Worm (Caenorhabditis elegans) whole organism, mixed stage, embryonic: Measurements from ENCODE around the gene smg-6.

Source experiments
- ces-1 ChIP-seq: fragments of 150-350 bp; optimal IDR thresholded peaks from 2 replicates; lab custom pipeline; 2014; ENCODE audit warnings: missing biosample characterization, missing genetic modification reagents, missing genetic modification characterization
- lin-13 ChIP-seq: fragments of 150-350 bp; optimal IDR thresholded peaks from 2 replicates; lab custom pipeline; 2014; ENCODE audit warnings: missing biosample characterization, missing genetic modification characterization
- lsy-2 ChIP-seq: fragments of 150-350 bp; optimal IDR thresholded peaks from 2 replicates; lab custom pipeline; 2014; ENCODE audit warnings: missing biosample characterization, missing genetic modification characterization
- mls-2 ChIP-seq: sonication (generic microtip); optimal IDR thresholded peaks from 2 replicates; lab custom pipeline; 2016; ENCODE audit warnings: mild to moderate bottlenecking, missing genetic modification characterization, moderate library complexity, missing compliant biosample characterization
- nhr-2 ChIP-seq: fragments of 150-350 bp; optimal IDR thresholded peaks from 2 replicates; lab custom pipeline; 2014; ENCODE audit warnings: missing biosample characterization, missing genetic modification characterization
- nhr-28 ChIP-seq: fragments of 150-350 bp; optimal IDR thresholded peaks from 2 replicates; lab custom pipeline; 2014; ENCODE audit warnings: missing biosample characterization, missing genetic modification characterization
- tbx-8 ChIP-seq: fragments of 200-800 bp; sonication (Bioruptor generic); optimal IDR thresholded peaks from 2 replicates; lab custom pipeline; 2018; ENCODE audit warnings: mild to moderate bottlenecking, missing genetic modification characterization, moderate library complexity, missing compliant biosample characterization
- unc-62 ChIP-seq: fragments of 150-350 bp; optimal IDR thresholded peaks from 2 replicates; lab custom pipeline; 2014; ENCODE audit warnings: missing biosample characterization, missing genetic modification reagents, missing genetic modification characterization

DNA sequence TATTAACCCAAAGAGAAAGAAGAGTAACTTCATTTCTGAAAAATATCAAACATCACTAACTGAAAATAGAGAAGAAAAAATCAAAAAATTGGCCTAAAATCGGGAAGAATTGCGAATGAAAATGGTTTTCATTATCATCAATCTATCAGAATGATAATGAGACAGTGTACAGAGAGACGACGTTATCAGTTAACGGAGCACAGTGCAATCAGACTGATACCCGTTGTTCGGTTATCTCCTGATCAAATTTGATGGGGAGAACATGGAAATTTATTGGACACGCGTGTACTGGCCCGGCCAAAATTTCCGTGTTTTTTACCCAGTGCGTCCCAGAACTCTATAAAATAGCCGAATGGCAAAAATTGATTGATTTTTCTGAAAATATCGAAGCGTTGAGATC, 34.3 kb downstream of the smg-6 start, which contains the start of gene Y54F10AM.8:
- TF ChIP-seq ces-1 (GFP tag; lab: Kevin White, UChicago) = no peak
- TF ChIP-seq tbx-8 (GFP tag; lab: Kevin White, UChicago) = no peak
- TF ChIP-seq lin-13 = no peak
- TF ChIP-seq nhr-28 = no peak
- no peak for TF ChIP-seq mls-2 (tag; lab: Kevin White, UChicago)
- no peak for TF ChIP-seq lsy-2 (tag; lab: Kevin White, UChicago)
- TF ChIP-seq unc-62 (GFP tag; lab: Kevin White, UChicago) = no peak
- no peak for TF ChIP-seq nhr-2 (tag; lab: Kevin White, UChicago)
